Fruit fly (Drosophila melanogaster): ENCODE measurements around the gene spidey.

Gene spidey

DNA sequence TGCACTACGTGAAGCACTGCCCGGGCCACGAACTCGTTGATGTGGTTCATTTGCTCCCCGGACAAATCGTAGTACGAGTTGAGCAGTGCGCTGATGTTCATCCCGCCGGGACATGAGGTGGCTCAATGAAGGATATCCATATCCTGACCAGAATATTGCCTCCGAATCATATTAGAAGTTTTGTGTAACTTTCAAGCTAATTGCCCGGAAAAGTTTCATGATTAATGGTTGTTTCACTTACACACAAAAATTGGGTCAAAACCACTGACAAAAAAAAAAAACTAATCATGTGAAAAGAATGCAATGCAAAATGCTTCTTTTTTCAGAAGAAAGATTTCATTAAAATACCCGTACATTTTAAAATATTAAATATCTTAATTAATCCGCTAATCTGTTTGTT lies 27.2 kb upstream of the spidey start, which contains the start of gene Ir7e:
Gene Ir7e (minus strand): TSS at position 101 of the 400 bp plus-strand sequence.
- TF ChIP-seq CG8319 (GFP tag; optimal IDR thresholded peaks at IDR 0.05): no peak
- TF ChIP-seq Smox (GFP tag; optimal IDR thresholded peaks at IDR 0.05): no peak
- TF ChIP-seq CG8632 (GFP tag; optimal IDR thresholded peaks at IDR 0.05): no peak
- no peak for TF ChIP-seq CG3032 (tag; optimal IDR thresholded peaks at IDR 0.05)
- no peak for TF ChIP-seq salr (GFP tag; optimal IDR thresholded peaks at IDR 0.05)
- no peak for TF ChIP-seq ss (GFP tag; optimal IDR thresholded peaks at IDR 0.05)
- TF ChIP-seq svp (GFP tag): no peak
- no peak for TF ChIP-seq CG11762 (GFP tag; optimal IDR thresholded peaks at IDR 0.05; ENCODE audit: insufficient read depth)
- no peak for TF ChIP-seq CG15336 (GFP tag; IDR thresholded peaks at IDR 0.05)
- TF ChIP-seq CG10669 (GFP tag; optimal IDR thresholded peaks at IDR 0.05): no peak
- TF ChIP-seq acj6 (GFP tag; optimal IDR thresholded peaks at IDR 0.05): no peak
- no peak for TF ChIP-seq Met (GFP tag; optimal IDR thresholded peaks at IDR 0.05)
- TF ChIP-seq CG8119 (GFP tag; IDR thresholded peaks at IDR 0.05): no peak

DNA sequence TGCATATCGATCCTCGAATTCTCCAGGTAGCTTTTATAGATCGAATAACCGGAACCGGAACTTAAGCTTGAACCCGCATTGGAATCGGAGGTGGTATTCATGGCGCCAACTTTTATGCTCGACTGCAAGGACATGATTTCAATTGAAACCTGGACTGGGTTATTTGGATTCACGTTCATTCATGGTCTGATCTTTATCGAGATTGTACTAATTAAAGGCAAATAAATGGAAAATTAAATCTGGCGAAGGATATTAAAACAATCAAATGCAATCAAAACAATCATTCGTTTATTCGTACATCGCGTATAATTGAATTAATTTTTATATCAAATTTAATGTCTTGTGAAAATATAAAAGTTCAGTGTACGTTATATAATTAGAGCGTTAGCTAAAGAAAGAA lies 24.8 kb upstream of the spidey start, which contains the start of gene Ir7f:
Gene Ir7f (minus strand): TSS at position 101 of the 400 bp plus-strand sequence.
- no peak for TF ChIP-seq fkh (GFP tag; optimal IDR thresholded peaks at IDR 0.05)

DNA sequence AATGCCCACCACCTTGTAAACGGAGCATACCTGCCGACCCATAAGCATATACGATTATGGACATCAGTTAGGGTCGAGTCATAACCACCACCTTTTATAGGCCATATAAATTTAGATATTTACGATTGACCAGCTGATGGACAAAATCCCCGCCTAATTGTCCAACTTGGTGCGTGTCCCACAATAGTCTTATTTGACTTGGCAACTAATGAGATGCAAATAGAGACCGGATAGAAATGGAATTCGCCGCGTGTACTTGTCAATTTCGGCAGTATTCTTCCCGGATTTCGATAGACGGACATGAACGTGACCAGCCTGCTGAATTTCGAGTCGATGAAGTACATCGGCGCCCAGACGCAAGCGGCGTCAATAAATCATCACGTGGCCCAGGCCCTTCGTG lies 24.4 kb upstream of the spidey start, which contains the start of gene Ir7g:
Gene Ir7g (plus strand): TSS at position 301 of the 400 bp plus-strand sequence.
- TF ChIP-seq CG11762 (GFP tag; optimal IDR thresholded peaks at IDR 0.05; ENCODE audit: insufficient read depth) (no peak), CG8319 (GFP tag; optimal IDR thresholded peaks at IDR 0.05) (no peak), Eip75B (GFP tag; optimal IDR thresholded peaks at IDR 0.05) (no peak), CG6854 (GFP tag; optimal IDR thresholded peaks at IDR 0.05) (no peak), CG8632 (GFP tag; optimal IDR thresholded peaks at IDR 0.05) (no peak), esn (GFP tag; optimal IDR thresholded peaks at IDR 0.05) (no peak), CG6163 (GFP tag; IDR thresholded peaks at IDR 0.05) (no peak), dac (GFP tag; optimal IDR thresholded peaks at IDR 0.05) (no peak), CG6808 (GFP tag; optimal IDR thresholded peaks at IDR 0.05) (no peak)

DNA sequence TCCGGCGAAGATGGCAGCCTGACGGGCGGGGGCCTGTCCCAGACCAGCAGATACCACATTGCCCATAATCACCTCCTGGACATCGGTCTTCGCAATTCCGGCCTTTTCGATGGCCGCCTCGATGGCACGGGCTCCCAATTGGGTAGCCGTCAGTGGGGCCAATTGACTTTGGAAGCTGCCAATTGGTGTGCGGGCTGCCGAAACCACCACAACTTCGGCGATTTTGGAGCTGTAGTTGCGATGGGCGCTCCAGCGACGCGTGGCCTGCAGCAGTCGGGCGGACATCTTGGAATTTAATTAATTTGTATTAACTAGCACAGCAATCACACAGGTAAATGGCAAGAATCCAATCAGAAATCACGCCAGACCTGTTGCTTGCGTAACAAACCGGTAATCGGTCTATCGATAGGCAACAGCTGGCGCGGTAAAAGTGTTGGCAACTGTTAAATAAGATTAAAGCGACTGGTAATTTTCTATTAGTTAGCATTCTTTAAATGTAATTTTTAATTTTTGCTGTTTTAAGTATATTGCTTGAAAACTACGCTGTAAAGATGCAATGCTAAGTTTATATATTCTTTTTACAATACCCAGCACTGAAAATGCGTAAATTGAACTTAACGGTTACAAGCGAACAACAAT lies 20.2 kb upstream of the spidey start, which contains the start of gene Acat1:
Gene Acat1 (minus strand): TSS at position 400 of the 639 bp plus-strand sequence.
- peak; percentile 23 for TF ChIP-seq CG6808 (GFP tag; optimal IDR thresholded peaks at IDR 0.05)
- TF ChIP-seq Hr39 (GFP tag; optimal IDR thresholded peaks at IDR 0.05): peak; percentile 80
- TF ChIP-seq fd59A (GFP tag; optimal IDR thresholded peaks at IDR 0.05): no peak
- peak; percentile 1 to 42 for TF ChIP-seq ss (GFP tag; optimal IDR thresholded peaks at IDR 0.05)
- peak; percentile 76 for TF ChIP-seq Hr4 (GFP tag; optimal IDR thresholded peaks at IDR 0.05)
- peak; percentile 79 for TF ChIP-seq OdsH (GFP tag; optimal IDR thresholded peaks at IDR 0.05)
- no peak for TF ChIP-seq Hr38 (GFP tag; optimal IDR thresholded peaks at IDR 0.05)
- peak; percentile 82 for TF ChIP-seq CG6163 (GFP tag; IDR thresholded peaks at IDR 0.05)
- TF ChIP-seq CG3919 (GFP tag; optimal IDR thresholded peaks at IDR 0.05): peak; percentile 83
- peak; percentile 86 for TF ChIP-seq esn (GFP tag; optimal IDR thresholded peaks at IDR 0.05)
- peak; percentile 59 for TF ChIP-seq CG11762 (GFP tag; optimal IDR thresholded peaks at IDR 0.05; ENCODE audit: insufficient read depth)
- TF ChIP-seq topi (GFP tag; optimal IDR thresholded peaks at IDR 0.05): peak; percentile 84
- peak; percentile 84 for TF ChIP-seq Eip75B (GFP tag; optimal IDR thresholded peaks at IDR 0.05)
- TF ChIP-seq fd85E (GFP tag; optimal IDR thresholded peaks at IDR 0.05): peak; percentile 38
- peak; percentile 75 for TF ChIP-seq CG31627 (GFP tag; optimal IDR thresholded peaks at IDR 0.05)
- TF ChIP-seq cyc (GFP tag; optimal IDR thresholded peaks at IDR 0.05): peak; percentile 81
- peak; percentile 78 for TF ChIP-seq Smox (GFP tag; optimal IDR thresholded peaks at IDR 0.05)
- TF ChIP-seq Sox102F (GFP tag; optimal IDR thresholded peaks at IDR 0.05): peak; percentile 83
- peak; percentile 84 for TF ChIP-seq Met (GFP tag; optimal IDR thresholded peaks at IDR 0.05)
- TF ChIP-seq CG11902 (GFP tag; optimal IDR thresholded peaks at IDR 0.05): peak; percentile 40
- TF ChIP-seq dsx (GFP tag; optimal IDR thresholded peaks at IDR 0.05; ENCODE audit: poor library complexity, severe bottlenecking): no peak
- peak; percentile 65 for TF ChIP-seq CG8632 (GFP tag; optimal IDR thresholded peaks at IDR 0.05)
- TF ChIP-seq Ets21C (GFP tag; optimal IDR thresholded peaks at IDR 0.05): peak; percentile 69
- peak; percentile 94 for TF ChIP-seq vri (GFP tag; optimal IDR thresholded peaks at IDR 0.05)
- TF ChIP-seq Lpt (GFP tag; optimal IDR thresholded peaks at IDR 0.05): peak; percentile 41
- peak; percentile 49 for TF ChIP-seq Sox15 (GFP tag; optimal IDR thresholded peaks at IDR 0.05)
- peak; percentile 60 for TF ChIP-seq Ets96B (tag; optimal IDR thresholded peaks at IDR 0.05)
- peak; percentile 22 for TF ChIP-seq Eip93F (GFP tag; optimal IDR thresholded peaks at IDR 0.05)
- TF ChIP-seq net (GFP tag; optimal IDR thresholded peaks at IDR 0.05): peak; percentile 78
- peak; percentile 85 for TF ChIP-seq svp (GFP tag)
- TF ChIP-seq achi (GFP tag; optimal IDR thresholded peaks at IDR 0.05): peak; percentile 76
- TF ChIP-seq CG1621 (tag; optimal IDR thresholded peaks at IDR 0.05): peak; percentile 50
- TF ChIP-seq CG3032 (tag; optimal IDR thresholded peaks at IDR 0.05): no peak
- peak; percentile 25 for TF ChIP-seq dac (GFP tag; optimal IDR thresholded peaks at IDR 0.05)
